Fruit fly (Drosophila melanogaster) whole organism, embryonic: ENCODE results near the gene CG17124.
A peak's percentile ranks its signal among the peaks of the same experiment; 100 is the strongest.

Source experiments
- CG10147 ChIP-seq: fragments of 200-800 bp; sonication (Bioruptor generic); optimal IDR thresholded peaks from 2 replicates; lab custom pipeline; 2019; ENCODE audit warnings: missing biosample characterization, mild to moderate bottlenecking, missing genetic modification characterization, moderate library complexity
- CG11456 ChIP-seq: fragments of 200-800 bp; sonication (Bioruptor generic); IDR thresholded peaks from 3 replicates; pipeline ENCODE4 v1.3.6; 2022; ENCODE audit warnings: missing biosample characterization, missing genetic modification characterization
- CG11723 ChIP-seq: fragments of 200-800 bp; sonication (Bioruptor generic); optimal IDR thresholded peaks from 2 replicates; lab custom pipeline; 2017; ENCODE audit warnings: missing biosample characterization, mild to moderate bottlenecking, missing genetic modification characterization
- CG12104 ChIP-seq: fragments of 200-800 bp; sonication (Bioruptor generic); optimal IDR thresholded peaks from 3 replicates; lab custom pipeline; 2016; ENCODE audit warnings: missing biosample characterization, missing genetic modification characterization
- CG12299 ChIP-seq: fragments of 200-800 bp; sonication (Bioruptor generic); optimal IDR thresholded peaks from 2 replicates; lab custom pipeline; 2018; ENCODE audit warnings: missing biosample characterization, mild to moderate bottlenecking, missing genetic modification characterization
- CG1233 ChIP-seq: fragments of 200-800 bp; sonication (Bioruptor generic); optimal IDR thresholded peaks from 4 replicates; lab custom pipeline; 2018; ENCODE audit warnings: missing biosample characterization, mild to moderate bottlenecking, missing genetic modification characterization
- CG13424 ChIP-seq: fragments of 200-800 bp; sonication (Bioruptor generic); optimal IDR thresholded peaks from 2 replicates; lab custom pipeline; 2019; ENCODE audit warnings: missing biosample characterization, mild to moderate bottlenecking, missing genetic modification characterization, moderate library complexity
- CG1529 ChIP-seq: fragments of 200-800 bp; sonication (Bioruptor generic); optimal IDR thresholded peaks from 3 replicates; lab custom pipeline; 2018; ENCODE audit warnings: missing biosample characterization, missing genetic modification characterization
- CG17612 ChIP-seq: fragments of 200-800 bp; sonication (Bioruptor generic); IDR thresholded peaks from 2 replicates; pipeline ENCODE4 v1.3.6; 2022; ENCODE audit warnings: missing biosample characterization, missing genetic modification characterization
- CG2129 ChIP-seq: fragments of 200-800 bp; sonication (Bioruptor generic); IDR thresholded peaks from 2 replicates; pipeline ENCODE4 v1.3.6; 2022; ENCODE audit warnings: missing biosample characterization, missing genetic modification characterization; ENCODE audit not compliant: partially characterized antibody
- CG2202 ChIP-seq: fragments of 200-800 bp; sonication (Bioruptor generic); optimal IDR thresholded peaks from 2 replicates; lab custom pipeline; 2018; ENCODE audit warnings: missing biosample characterization, mild to moderate bottlenecking, missing genetic modification characterization
- CG30431 ChIP-seq: fragments of 200-800 bp; sonication (Bioruptor generic); optimal IDR thresholded peaks from 2 replicates; lab custom pipeline; 2017; ENCODE audit warnings: missing biosample characterization, missing genetic modification characterization
- CG3726 ChIP-seq: fragments of 200-800 bp; sonication (Bioruptor generic); IDR thresholded peaks from 3 replicates; pipeline ENCODE4, ENCODE4 v1.3.6; 2022; ENCODE audit warnings: missing biosample characterization, missing genetic modification characterization
- CG4328 ChIP-seq: fragments of 200-800 bp; sonication (Bioruptor generic); optimal IDR thresholded peaks from 3 replicates; lab custom pipeline; 2017; ENCODE audit warnings: missing biosample characterization, missing genetic modification reagents, missing genetic modification characterization
- CG4424 ChIP-seq: fragments of 200-800 bp; sonication (Bioruptor generic); optimal IDR thresholded peaks from 3 replicates; lab custom pipeline; 2016; ENCODE audit warnings: missing biosample characterization, missing genetic modification characterization
- CG4617 ChIP-seq: fragments of 200-800 bp; sonication (Bioruptor generic); optimal IDR thresholded peaks from 3 replicates; lab custom pipeline; 2016; ENCODE audit warnings: missing biosample characterization, missing genetic modification characterization, borderline replicate concordance
- CG6765 ChIP-seq: fragments of 200-800 bp; sonication (Bioruptor generic); optimal IDR thresholded peaks from 3 replicates; lab custom pipeline; 2017; ENCODE audit warnings: missing biosample characterization, mild to moderate bottlenecking, missing genetic modification characterization
- CG6854 ChIP-seq: fragments of 200-800 bp; sonication (Bioruptor generic); optimal IDR thresholded peaks from 3 replicates; lab custom pipeline; 2017; ENCODE audit warnings: missing biosample characterization, mild to moderate bottlenecking, missing genetic modification characterization
- CG7928 ChIP-seq: fragments of 200-800 bp; sonication (Bioruptor generic); optimal IDR thresholded peaks from 2 replicates; lab custom pipeline; 2017; ENCODE audit warnings: missing biosample characterization, mild to moderate bottlenecking, missing genetic modification characterization
- CG7987 ChIP-seq: fragments of 200-800 bp; sonication (Bioruptor generic); optimal IDR thresholded peaks from 2 replicates; lab custom pipeline; 2018; ENCODE audit warnings: missing biosample characterization, mild to moderate bottlenecking, missing genetic modification characterization, moderate library complexity
- CG8478 ChIP-seq: fragments of >200 bp; optimal IDR thresholded peaks from 2 replicates; lab custom pipeline; 2018
- CG8765 ChIP-seq: fragments of 200-800 bp; sonication (Bioruptor generic); IDR thresholded peaks from 2 replicates; pipeline ENCODE4 v1.3.6; 2022; ENCODE audit warnings: missing biosample characterization, missing genetic modification characterization
- CG9727 ChIP-seq: fragments of 200-800 bp; sonication (Bioruptor generic); optimal IDR thresholded peaks from 3 replicates; lab custom pipeline; 2017; ENCODE audit warnings: missing biosample characterization, mild to moderate bottlenecking, missing genetic modification characterization
- Ets97D ChIP-seq: fragments of 200-800 bp; sonication (Bioruptor generic); optimal IDR thresholded peaks from 3 replicates; lab custom pipeline; 2016; ENCODE audit warnings: missing biosample characterization, missing genetic modification characterization
- Fer2 ChIP-seq: fragments of 200-800 bp; sonication (Bioruptor generic); optimal IDR thresholded peaks from 2 replicates; lab custom pipeline; 2018; ENCODE audit warnings: missing biosample characterization, mild to moderate bottlenecking, missing genetic modification characterization, moderate library complexity
- HLH4C ChIP-seq: fragments of 200-800 bp; sonication (Bioruptor generic); IDR thresholded peaks from 3 replicates; pipeline ENCODE4 v1.3.6; 2022; ENCODE audit warnings: missing biosample characterization, missing genetic modification characterization; ENCODE audit not compliant: partially characterized antibody
- HLH54F ChIP-seq: fragments of 200-800 bp; sonication (Bioruptor generic); optimal IDR thresholded peaks from 3 replicates; lab custom pipeline; 2016; ENCODE audit warnings: missing biosample characterization, missing genetic modification characterization
- HmgD ChIP-seq: fragments of 200-800 bp; sonication (Bioruptor generic); optimal IDR thresholded peaks from 3 replicates; lab custom pipeline; 2016; ENCODE audit warnings: missing biosample characterization, missing genetic modification characterization
- Hr3 ChIP-seq: fragments of 200-800 bp; sonication (Bioruptor generic); optimal IDR thresholded peaks from 3 replicates; lab custom pipeline; 2016; ENCODE audit warnings: missing biosample characterization, missing genetic modification characterization
- Myb ChIP-seq: fragments of 200-800 bp; sonication (Bioruptor generic); optimal IDR thresholded peaks from 2 replicates; lab custom pipeline; 2016; ENCODE audit warnings: missing biosample characterization, missing genetic modification characterization
- NK7.1 ChIP-seq: fragments of 200-800 bp; sonication (Bioruptor generic); optimal IDR thresholded peaks from 3 replicates; lab custom pipeline; 2016; ENCODE audit warnings: missing biosample characterization, missing genetic modification characterization
- Opbp ChIP-seq: fragments of 200-800 bp; sonication (Bioruptor generic); IDR thresholded peaks from 3 replicates; pipeline ENCODE4 v1.3.6; 2022; ENCODE audit warnings: missing biosample characterization, missing genetic modification characterization; ENCODE audit not compliant: partially characterized antibody
- Side ChIP-seq: fragments of 200-800 bp; sonication (Bioruptor generic); optimal IDR thresholded peaks from 2 replicates; lab custom pipeline; 2016; ENCODE audit warnings: missing biosample characterization, missing genetic modification characterization
- Sin3A ChIP-seq: fragments of >200 bp; optimal IDR thresholded peaks from 2 replicates; lab custom pipeline; 2018
- ap ChIP-seq: fragments of 200-800 bp; sonication (Bioruptor generic); IDR thresholded peaks from 2 replicates; pipeline ENCODE4 v1.3.6; 2022; ENCODE audit warnings: missing biosample characterization, missing genetic modification characterization
- cad ChIP-seq: fragments of >200 bp; optimal IDR thresholded peaks from 2 replicates; lab custom pipeline; 2017; ENCODE audit warnings: missing biosample characterization, missing genetic modification characterization
- chif ChIP-seq, 2 experiments: fragments of 200-800 bp; sonication (Bioruptor generic); optimal IDR thresholded peaks; 3 replicates each; lab custom pipeline; 2016; ENCODE audit warnings: missing biosample characterization in 2 of 2, missing genetic modification characterization in 2 of 2
- ems ChIP-seq: fragments of 200-800 bp; sonication (Bioruptor generic); optimal IDR thresholded peaks from 3 replicates; lab custom pipeline; 2016; ENCODE audit warnings: missing biosample characterization, missing genetic modification characterization
- en ChIP-seq: fragments of 200-800 bp; sonication (Bioruptor generic); optimal IDR thresholded peaks from 2 replicates; lab custom pipeline; 2016; ENCODE audit warnings: missing biosample characterization, missing genetic modification characterization
- fd3F ChIP-seq: fragments of 200-800 bp; sonication (Bioruptor generic); optimal IDR thresholded peaks from 2 replicates; lab custom pipeline; 2018; ENCODE audit warnings: missing biosample characterization, mild to moderate bottlenecking, missing genetic modification characterization, moderate library complexity
- gce ChIP-seq: fragments of 200-800 bp; sonication (Bioruptor generic); IDR thresholded peaks from 3 replicates; pipeline ENCODE4 v1.3.6; 2022; ENCODE audit warnings: missing biosample characterization, missing genetic modification characterization
- h ChIP-seq: fragments of >200 bp; optimal IDR thresholded peaks from 2 replicates; lab custom pipeline; 2017
- inv ChIP-seq: fragments of 200-800 bp; sonication (Bioruptor generic); IDR thresholded peaks from 2 replicates; pipeline ENCODE4 v1.3.6; 2022; ENCODE audit warnings: missing biosample characterization, missing genetic modification characterization; ENCODE audit not compliant: partially characterized antibody
- klu ChIP-seq: fragments of 200-800 bp; sonication (Bioruptor generic); IDR thresholded peaks from 2 replicates; pipeline ENCODE4 v1.3.6; 2022; ENCODE audit warnings: missing biosample characterization, missing genetic modification characterization
- nmo ChIP-seq: fragments of 200-800 bp; sonication (Bioruptor generic); optimal IDR thresholded peaks from 2 replicates; lab custom pipeline; 2018; ENCODE audit warnings: missing biosample characterization, mild to moderate bottlenecking, missing genetic modification characterization, moderate library complexity
- org-1 ChIP-seq: fragments of 200-800 bp; sonication (Bioruptor generic); optimal IDR thresholded peaks from 2 replicates; lab custom pipeline; 2017; ENCODE audit warnings: missing biosample characterization, missing genetic modification characterization
- p53 ChIP-seq: fragments of 200-800 bp; sonication (Bioruptor generic); optimal IDR thresholded peaks from 2 replicates; lab custom pipeline; 2016; ENCODE audit warnings: missing biosample characterization, missing genetic modification characterization
- pum ChIP-seq: fragments of 200-800 bp; sonication (Bioruptor generic); optimal IDR thresholded peaks from 2 replicates; lab custom pipeline; 2016; ENCODE audit warnings: missing biosample characterization, missing genetic modification characterization
- run ChIP-seq: fragments of 200-800 bp; sonication (Bioruptor generic); optimal IDR thresholded peaks from 3 replicates; lab custom pipeline; 2018; ENCODE audit warnings: missing biosample characterization, mild to moderate bottlenecking, missing genetic modification characterization
- sc ChIP-seq, 3 experiments: fragments of >200 bp in 2 of 3; fragments of 200-800 bp in 1 of 3; sonication (Bioruptor generic) in 1 of 3; optimal IDR thresholded peaks; 2 replicates in 2 of 3; 3 replicates in 1 of 3; lab custom pipeline; 2017; ENCODE audit warnings: mild to moderate bottlenecking in 1 of 3, missing biosample characterization in 1 of 3, missing genetic modification characterization in 1 of 3, missing genetic modification reagents in 1 of 3
- slp2 ChIP-seq: fragments of 200-800 bp; sonication (Bioruptor generic); optimal IDR thresholded peaks from 2 replicates; lab custom pipeline; 2016; ENCODE audit warnings: missing biosample characterization, missing genetic modification characterization
- tio ChIP-seq: fragments of 200-800 bp; sonication (Bioruptor generic); optimal IDR thresholded peaks from 2 replicates; lab custom pipeline; 2017; ENCODE audit warnings: missing biosample characterization, missing genetic modification characterization, inconsistent platforms

The CG17124 gene

DNA sequence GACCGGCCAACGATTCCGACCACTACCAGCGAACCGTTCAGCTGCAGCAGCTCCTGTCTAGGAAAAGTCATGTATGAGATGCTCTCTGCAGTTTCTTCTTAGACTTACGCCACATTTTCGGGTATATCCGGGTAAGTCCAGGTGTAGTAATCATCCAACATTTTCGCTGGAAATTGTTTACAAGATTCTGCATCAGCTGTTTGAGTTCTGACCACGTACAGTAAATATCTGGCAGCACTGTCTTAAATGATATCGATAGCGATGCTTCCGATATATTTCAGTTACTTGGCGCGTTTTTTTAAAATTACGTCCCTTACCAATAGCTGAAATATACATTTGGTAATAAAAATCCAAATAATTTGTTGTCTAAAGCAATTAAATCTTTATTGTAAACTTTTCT, 12.4 kb downstream of the CG17124 start, which contains the start of gene CG6729 (continued):
- peak; percentile 74; the same call in 2 of the 3 replicates for TF ChIP-seq Opbp
- no peak for TF ChIP-seq CG10147
- TF ChIP-seq p53 (GFP tag; lab: Kevin White, UChicago) = no peak
- TF ChIP-seq Side = no peak
- TF ChIP-seq CG11723 (GFP tag; lab: Kevin White, UChicago) = no peak
- TF ChIP-seq CG9727 (GFP tag; lab: Kevin White, UChicago) = no peak
- TF ChIP-seq CG6765 (GFP tag; lab: Kevin White, UChicago) = no peak
- TF ChIP-seq CG2202 = no peak
- no peak for TF ChIP-seq pum (GFP tag; lab: Kevin White, UChicago)
- TF ChIP-seq CG3726 = no peak
- TF ChIP-seq inv (GFP tag; lab: Robert Waterston, UW) = peak; percentile 29; the same call in 1 of the 2 replicates
- TF ChIP-seq CG4328 (GFP tag; lab: Kevin White, UChicago) = no peak
- TF ChIP-seq CG12104 = no peak
- TF ChIP-seq nmo (GFP tag; lab: Kevin White, UChicago) = no peak
- no peak for TF ChIP-seq CG7987 (GFP tag; lab: Kevin White, UChicago)
- no peak for TF ChIP-seq cad
- TF ChIP-seq CG17612 = no peak
- TF ChIP-seq Myb (GFP tag; lab: Kevin White, UChicago) = peak; percentile 91
- TF ChIP-seq Fer2 = no peak
- peak; percentile 41 for TF ChIP-seq CG4617 (GFP tag; lab: Kevin White, UChicago)
- TF ChIP-seq CG30431 = no peak
- peak; percentile 65 for TF ChIP-seq HLH4C
- TF ChIP-seq Ets97D = no peak
- no peak for TF ChIP-seq CG1529 (GFP tag; lab: Kevin White, UChicago)
- no peak for TF ChIP-seq HLH54F
- no peak for TF ChIP-seq CG8765 (GFP tag; lab: Robert Waterston, UW)
- no peak for TF ChIP-seq NK7.1 (GFP tag; lab: Kevin White, UChicago)
- no peak for TF ChIP-seq sc (optimal IDR thresholded peaks at IDR 0.05; lab: Kevin White, UChicago)
- no peak for TF ChIP-seq sc (GFP tag; optimal IDR thresholded peaks at IDR 0.05; lab: Kevin White, UChicago)
- no peak for TF ChIP-seq HmgD (GFP tag; lab: Kevin White, UChicago)
- no peak for TF ChIP-seq CG8478
- TF ChIP-seq CG11456 (GFP tag; lab: Robert Waterston, UW) = no peak
- no peak for TF ChIP-seq CG13424 (tag; lab: Kevin White, UChicago)
- TF ChIP-seq CG12299 (tag; lab: Kevin White, UChicago) = no peak
- no peak for TF ChIP-seq fd3F (GFP tag; lab: Kevin White, UChicago)
- TF ChIP-seq CG4424 (GFP tag; lab: Kevin White, UChicago) = no peak

DNA sequence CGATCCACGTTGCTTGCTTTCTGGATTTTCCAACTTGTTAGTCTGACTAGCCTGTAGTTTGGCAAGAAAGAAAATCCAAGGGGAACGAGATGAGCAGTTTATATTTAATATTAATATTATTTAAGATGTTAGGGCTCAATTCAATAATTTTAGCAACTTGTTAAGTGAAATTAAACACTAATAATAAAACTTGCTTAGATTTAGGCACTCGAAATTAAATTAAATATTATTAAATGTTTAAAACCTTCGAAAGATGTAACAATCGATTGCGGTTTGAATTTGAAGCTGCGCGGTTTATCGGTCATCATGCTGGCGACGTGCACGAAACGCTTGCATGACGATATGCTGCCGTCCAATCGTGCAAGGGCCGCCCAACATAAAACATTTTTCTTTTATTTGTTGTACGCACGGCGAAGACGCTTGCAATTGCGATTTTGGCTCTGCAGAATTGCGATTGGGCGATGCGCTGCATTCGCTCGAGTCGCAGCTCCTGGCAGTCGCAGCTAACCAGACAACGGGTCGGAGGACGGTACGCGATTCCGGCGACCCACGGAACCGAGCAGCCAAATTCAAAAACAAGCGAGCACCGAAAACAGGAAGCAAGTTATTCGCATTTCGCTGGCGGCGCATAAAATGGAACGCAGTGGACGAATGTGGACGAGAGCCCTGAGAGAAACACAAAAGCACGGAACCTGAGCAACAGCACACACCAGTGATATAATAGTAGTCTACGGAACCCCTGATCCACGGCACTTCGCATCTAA, 18.9 kb downstream of the CG17124 start, which contains the start of the genes Vha16-5 and CG12299:
Gene Vha16-5 (minus strand): TSS at position 51 of the 764 bp plus-strand sequence.
Gene CG12299 (plus strand): TSS at position 353 of the 764 bp plus-strand sequence.
- TF ChIP-seq klu (GFP tag; lab: Robert Waterston, UW) (peak; percentile 54; the same call in 1 of the 2 replicates), Sin3A (lab: Kevin White, UChicago) (no peak), CG3726 (peak; percentile 63; the same call in 2 of the 3 replicates), chif (GFP tag; optimal IDR thresholded peaks at IDR 0.05; lab: Kevin White, UChicago) (peak; percentile 80 to 85), CG1233 (GFP tag; lab: Kevin White, UChicago) (peak; percentile 35), CG2129 (peak; percentile 30; the same call in 1 of the 2 replicates), gce (GFP tag; lab: Robert Waterston, UW) (no peak), CG6854 (GFP tag; lab: Kevin White, UChicago) (no peak), Ets97D (peak; percentile 87), tio (GFP tag; lab: Kevin White, UChicago) (no peak), h (lab: Kevin White, UChicago) (no peak), ems (GFP tag; lab: Kevin White, UChicago) (peak; percentile 87), en (GFP tag; lab: Kevin White, UChicago) (peak; percentile 65), run (tag; lab: Kevin White, UChicago) (no peak), org-1 (GFP tag; lab: Kevin White, UChicago) (peak; percentile 16), slp2 (GFP tag; lab: Kevin White, UChicago) (peak; percentile 78), CG7928 (GFP tag; lab: Kevin White, UChicago) (peak; percentile 30), ap (GFP tag; lab: Robert Waterston, UW) (peak; percentile 77), Hr3 (GFP tag; lab: Kevin White, UChicago) (peak; percentile 81)
